Fruit fly (Drosophila melanogaster) whole organism, embryonic: ENCODE measurements around the gene Ns4.

Experiments used
- C15 ChIP-seq: fragments of 200-800 bp; sonication (Bioruptor generic); IDR thresholded peaks from 3 replicates; pipeline ENCODE4 v1.3.6; 2022; ENCODE audit warnings: missing biosample characterization, missing genetic modification characterization
- CG10979 ChIP-seq: fragments of 200-800 bp; sonication (Bioruptor generic); optimal IDR thresholded peaks from 2 replicates; lab custom pipeline; 2018; ENCODE audit warnings: missing biosample characterization, mild to moderate bottlenecking, missing genetic modification characterization, moderate library complexity
- CG11398 ChIP-seq: fragments of 200-800 bp; sonication (Bioruptor generic); optimal IDR thresholded peaks from 2 replicates; lab custom pipeline; 2016; ENCODE audit warnings: missing biosample characterization, missing genetic modification characterization
- CG11456 ChIP-seq: fragments of 200-800 bp; sonication (Bioruptor generic); IDR thresholded peaks from 3 replicates; pipeline ENCODE4 v1.3.6; 2022; ENCODE audit warnings: missing biosample characterization, missing genetic modification characterization
- CG11560 ChIP-seq: fragments of 200-800 bp; sonication (Bioruptor generic); IDR thresholded peaks from 3 replicates; pipeline ENCODE4 v1.3.6; 2022; ENCODE audit warnings: missing biosample characterization, missing genetic modification characterization
- CG11723 ChIP-seq: fragments of 200-800 bp; sonication (Bioruptor generic); optimal IDR thresholded peaks from 2 replicates; lab custom pipeline; 2017; ENCODE audit warnings: missing biosample characterization, mild to moderate bottlenecking, missing genetic modification characterization
- CG13424 ChIP-seq: fragments of 200-800 bp; sonication (Bioruptor generic); optimal IDR thresholded peaks from 2 replicates; lab custom pipeline; 2019; ENCODE audit warnings: missing biosample characterization, mild to moderate bottlenecking, missing genetic modification characterization, moderate library complexity
- CG17829 ChIP-seq: fragments of 200-800 bp; optimal IDR thresholded peaks from 2 replicates; lab custom pipeline; 2019; ENCODE audit warnings: missing biosample characterization, mild to moderate bottlenecking, missing genetic modification characterization, moderate library complexity
- CG17912 ChIP-seq: fragments of 200-800 bp; sonication (Bioruptor generic); optimal IDR thresholded peaks from 2 replicates; lab custom pipeline; 2018; ENCODE audit warnings: missing biosample characterization, mild to moderate bottlenecking, missing genetic modification characterization
- CG18476 ChIP-seq: fragments of 200-800 bp; sonication (Bioruptor generic); optimal IDR thresholded peaks from 2 replicates; lab custom pipeline; 2016; ENCODE audit warnings: missing biosample characterization, mild to moderate bottlenecking, missing genetic modification characterization
- CG2116 ChIP-seq: fragments of 200-800 bp; sonication (Bioruptor generic); optimal IDR thresholded peaks from 3 replicates; lab custom pipeline; 2018; ENCODE audit warnings: missing biosample characterization, mild to moderate bottlenecking, missing genetic modification characterization
- CG3163 ChIP-seq: fragments of 200-800 bp; sonication (Bioruptor generic); optimal IDR thresholded peaks from 3 replicates; lab custom pipeline; 2016; ENCODE audit warnings: missing biosample characterization, missing genetic modification characterization
- CG32532 ChIP-seq: fragments of 200-800 bp; sonication (Bioruptor generic); IDR thresholded peaks from 2 replicates; pipeline ENCODE4 v1.3.6; 2022; ENCODE audit warnings: missing biosample characterization, missing genetic modification characterization
- CG3281 ChIP-seq: fragments of 200-800 bp; sonication (Bioruptor generic); optimal IDR thresholded peaks from 3 replicates; lab custom pipeline; 2017; ENCODE audit warnings: missing biosample characterization, mild to moderate bottlenecking, missing genetic modification characterization
- CG33557 ChIP-seq: fragments of 200-800 bp; sonication (Bioruptor generic); optimal IDR thresholded peaks from 2 replicates; lab custom pipeline; 2019; ENCODE audit warnings: missing biosample characterization, mild to moderate bottlenecking, missing genetic modification characterization, moderate library complexity
- CG4360 ChIP-seq: fragments of 200-800 bp; sonication (Bioruptor generic); IDR thresholded peaks from 2 replicates; pipeline ENCODE4 v1.3.6; 2022; ENCODE audit warnings: missing biosample characterization, missing genetic modification characterization
- CG6791 ChIP-seq: fragments of 200-800 bp; sonication (Bioruptor generic); IDR thresholded peaks from 3 replicates; pipeline ENCODE4 v1.3.6; 2022; ENCODE audit warnings: missing biosample characterization, missing genetic modification characterization; ENCODE audit not compliant: partially characterized antibody
- CG8478 ChIP-seq: fragments of >200 bp; optimal IDR thresholded peaks from 2 replicates; lab custom pipeline; 2018
- CG8765 ChIP-seq: fragments of 200-800 bp; sonication (Bioruptor generic); IDR thresholded peaks from 2 replicates; pipeline ENCODE4 v1.3.6; 2022; ENCODE audit warnings: missing biosample characterization, missing genetic modification characterization
- CG9727 ChIP-seq: fragments of 200-800 bp; sonication (Bioruptor generic); optimal IDR thresholded peaks from 3 replicates; lab custom pipeline; 2017; ENCODE audit warnings: missing biosample characterization, mild to moderate bottlenecking, missing genetic modification characterization
- CG9876 ChIP-seq: fragments of 200-800 bp; sonication (Bioruptor generic); optimal IDR thresholded peaks from 2 replicates; lab custom pipeline; 2016; ENCODE audit warnings: missing biosample characterization, missing genetic modification characterization
- CoRest ChIP-seq: fragments of 200-800 bp; sonication (Bioruptor generic); optimal IDR thresholded peaks from 3 replicates; lab custom pipeline; 2018; ENCODE audit warnings: missing biosample characterization, mild to moderate bottlenecking, missing genetic modification characterization, moderate library complexity
- Dbx ChIP-seq: fragments of 200-800 bp; sonication (Bioruptor generic); IDR thresholded peaks from 3 replicates; pipeline ENCODE4 v1.3.6; 2022; ENCODE audit warnings: missing biosample characterization, missing genetic modification characterization
- Gsc ChIP-seq: fragments of 200-800 bp; sonication (Bioruptor generic); IDR thresholded peaks from 2 replicates; pipeline ENCODE4 v1.3.6; 2022; ENCODE audit warnings: missing biosample characterization, missing genetic modification characterization
- Hr51 ChIP-seq, 2 experiments: fragments of 200-800 bp; sonication (Bioruptor generic); optimal IDR thresholded peaks; 2 replicates in 1 of 2; 3 replicates in 1 of 2; lab custom pipeline; 2016 to 2018; ENCODE audit warnings: missing biosample characterization in 2 of 2, missing genetic modification characterization in 2 of 2, mild to moderate bottlenecking in 1 of 2, moderate library complexity in 1 of 2
- MBD-R2 ChIP-seq: fragments of 200-800 bp; sonication (Bioruptor generic); IDR thresholded peaks from 2 replicates; pipeline ENCODE4 v1.3.6; 2022; ENCODE audit warnings: missing biosample characterization, missing genetic modification characterization
- NfI ChIP-seq: fragments of 200-800 bp; sonication (Bioruptor generic); optimal IDR thresholded peaks from 3 replicates; lab custom pipeline; 2018; ENCODE audit warnings: missing biosample characterization, mild to moderate bottlenecking, missing genetic modification characterization, moderate library complexity
- Sox100B ChIP-seq: fragments of 200-800 bp; sonication (Bioruptor generic); optimal IDR thresholded peaks from 3 replicates; lab custom pipeline; 2018; ENCODE audit warnings: missing biosample characterization, mild to moderate bottlenecking, missing genetic modification characterization
- Sox102F ChIP-seq: fragments of 200-800 bp; sonication (Bioruptor generic); optimal IDR thresholded peaks from 2 replicates; lab custom pipeline; 2018; ENCODE audit warnings: missing biosample characterization, mild to moderate bottlenecking, missing genetic modification characterization, moderate library complexity
- Tbp ChIP-seq: fragments of >200 bp; optimal IDR thresholded peaks from 2 replicates; lab custom pipeline; 2018; ENCODE audit warnings: missing biosample characterization, missing genetic modification characterization
- Xrp1 ChIP-seq: fragments of 200-800 bp; sonication (Bioruptor generic); IDR thresholded peaks from 2 replicates; pipeline ENCODE4 v1.3.6; 2022; ENCODE audit warnings: missing biosample characterization, missing genetic modification characterization
- amos ChIP-seq: fragments of 200-800 bp; sonication (Bioruptor generic); IDR thresholded peaks from 2 replicates; pipeline ENCODE4 v1.3.6; 2022; ENCODE audit warnings: missing biosample characterization, missing genetic modification characterization; ENCODE audit not compliant: partially characterized antibody
- aop ChIP-seq: fragments of 200-800 bp; sonication (Bioruptor generic); IDR thresholded peaks from 2 replicates; pipeline ENCODE4 v1.3.6; 2022; ENCODE audit warnings: missing biosample characterization, missing genetic modification characterization
- dpn ChIP-seq, 2 experiments: fragments of 200-800 bp; sonication (Bioruptor generic); optimal IDR thresholded peaks; 3 replicates each; lab custom pipeline; 2016; ENCODE audit warnings: missing biosample characterization in 2 of 2, missing genetic modification characterization in 2 of 2
- hbn ChIP-seq: fragments of 200-800 bp; sonication (Bioruptor generic); IDR thresholded peaks from 2 replicates; pipeline ENCODE4 v1.3.6; 2022; ENCODE audit warnings: missing biosample characterization, missing genetic modification characterization; ENCODE audit not compliant: partially characterized antibody
- her ChIP-seq: fragments of 200-800 bp; sonication (Bioruptor generic); optimal IDR thresholded peaks from 2 replicates; lab custom pipeline; 2016; ENCODE audit warnings: missing biosample characterization, missing genetic modification characterization
- kah ChIP-seq: fragments of 200-800 bp; sonication (Bioruptor generic); optimal IDR thresholded peaks from 2 replicates; lab custom pipeline; 2018; ENCODE audit warnings: missing biosample characterization, mild to moderate bottlenecking, missing genetic modification characterization
- ken ChIP-seq: fragments of 200-800 bp; sonication (Bioruptor generic); IDR thresholded peaks from 3 replicates; pipeline ENCODE4 v1.3.6; 2022; ENCODE audit warnings: missing biosample characterization, missing genetic modification characterization
- nmo ChIP-seq: fragments of 200-800 bp; sonication (Bioruptor generic); optimal IDR thresholded peaks from 2 replicates; lab custom pipeline; 2018; ENCODE audit warnings: missing biosample characterization, mild to moderate bottlenecking, missing genetic modification characterization, moderate library complexity
- org-1 ChIP-seq: fragments of 200-800 bp; sonication (Bioruptor generic); optimal IDR thresholded peaks from 2 replicates; lab custom pipeline; 2017; ENCODE audit warnings: missing biosample characterization, missing genetic modification characterization
- otp ChIP-seq: fragments of 200-800 bp; sonication (Bioruptor generic); IDR thresholded peaks from 3 replicates; pipeline ENCODE4, ENCODE4 v1.3.6; 2022; ENCODE audit warnings: missing biosample characterization, missing genetic modification characterization
- pan ChIP-seq, 4 experiments: fragments of >200 bp in 3 of 4; fragments of 200-800 bp in 1 of 4; sonication (Bioruptor generic) in 1 of 4; optimal IDR thresholded peaks in 3 of 4; IDR thresholded peaks in 1 of 4; 2 replicates each; pipeline versions ENCODE4 v1.3.6 to Lab custom; 2017 to 2022; ENCODE audit warnings: missing biosample characterization in 2 of 4, missing genetic modification characterization in 2 of 4, mixed read lengths in 1 of 4
- pfk ChIP-seq: fragments of 200-800 bp; sonication (Bioruptor generic); optimal IDR thresholded peaks from 2 replicates; lab custom pipeline; 2018; ENCODE audit warnings: missing biosample characterization, mild to moderate bottlenecking, missing genetic modification characterization, moderate library complexity
- pros ChIP-seq: fragments of 200-800 bp; sonication (Bioruptor generic); optimal IDR thresholded peaks from 3 replicates; lab custom pipeline; 2019; ENCODE audit warnings: missing biosample characterization, mild to moderate bottlenecking, missing genetic modification characterization, moderate library complexity
- schlank ChIP-seq: fragments of 200-800 bp; sonication (Bioruptor generic); optimal IDR thresholded peaks from 2 replicates; lab custom pipeline; 2018; ENCODE audit warnings: missing biosample characterization, mild to moderate bottlenecking, missing genetic modification characterization
- sens-2 ChIP-seq: fragments of 200-800 bp; sonication (Bioruptor generic); IDR thresholded peaks from 2 replicates; pipeline ENCODE4 v1.3.6; 2022; ENCODE audit warnings: missing biosample characterization, missing genetic modification characterization
- sr ChIP-seq: fragments of 200-800 bp; sonication (Bioruptor generic); IDR thresholded peaks from 3 replicates; pipeline ENCODE4 v1.3.6; 2022; ENCODE audit warnings: missing biosample characterization, missing genetic modification characterization
- twi ChIP-seq: fragments of 200-800 bp; optimal IDR thresholded peaks from 2 replicates; lab custom pipeline; 2019; ENCODE audit warnings: missing biosample characterization, mild to moderate bottlenecking, missing genetic modification characterization, moderate library complexity
- tx ChIP-seq: fragments of 200-800 bp; sonication (Bioruptor generic); optimal IDR thresholded peaks from 2 replicates; lab custom pipeline; 2016; ENCODE audit warnings: missing biosample characterization, missing genetic modification characterization
- yki ChIP-seq: fragments of >200 bp; optimal IDR thresholded peaks from 3 replicates; lab custom pipeline; 2018

Gene Ns4

DNA sequence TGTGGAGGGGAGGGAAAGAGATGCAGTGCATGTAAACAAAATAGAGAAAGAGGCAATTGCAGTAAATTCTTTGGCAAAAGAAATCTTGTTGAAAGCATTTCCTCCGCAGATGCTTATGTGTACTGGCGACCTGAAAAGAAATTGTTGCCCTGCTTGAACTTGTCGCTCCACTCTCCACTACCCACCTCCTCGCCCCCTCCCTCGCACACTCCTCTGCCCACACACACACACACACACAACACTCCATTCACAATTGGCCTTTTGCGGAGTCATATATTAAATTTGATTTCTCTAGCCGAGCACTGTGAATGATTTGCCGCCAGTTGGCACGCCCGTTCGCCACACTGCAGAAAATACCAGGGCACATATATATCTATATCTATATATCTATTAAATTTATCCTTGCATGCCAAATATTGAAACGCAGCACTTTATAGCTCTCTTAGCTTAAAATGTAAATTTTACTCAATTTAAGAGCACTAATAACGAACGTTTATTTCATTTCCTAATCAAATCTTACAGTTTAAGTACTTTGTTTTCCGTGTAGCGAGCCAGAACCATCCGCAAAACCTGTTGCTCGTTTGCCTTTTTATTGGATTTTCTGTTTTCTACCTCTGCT, 6.7 kb downstream of the Ns4 start (continued):
- TF ChIP-seq Hr51 (GFP tag; optimal IDR thresholded peaks at IDR 0.05; lab: Kevin White, UChicago) (peak; percentile 41 to 60), CG3163 (GFP tag; lab: Kevin White, UChicago) (no peak), CG9876 (GFP tag; lab: Kevin White, UChicago) (no peak), aop (no peak), ken (GFP tag; lab: Robert Waterston, UW) (peak; percentile 49; the same call in 1 of the 3 replicates), schlank (tag; lab: Kevin White, UChicago) (peak; percentile 46), CG11398 (GFP tag; lab: Kevin White, UChicago) (no peak), Xrp1 (peak; percentile 71), CG11456 (GFP tag; lab: Robert Waterston, UW) (peak; percentile 82), CG17829 (tag; lab: Kevin White, UChicago) (peak; percentile 72), CG11723 (GFP tag; lab: Kevin White, UChicago) (no peak), otp (GFP tag; lab: Robert Waterston, UW) (peak; percentile 23; the same call in 2 of the 3 replicates), CG33557 (GFP tag; lab: Kevin White, UChicago) (no peak), C15 (GFP tag; lab: Robert Waterston, UW) (peak; percentile 62; the same call in 2 of the 3 replicates), dpn (GFP tag; optimal IDR thresholded peaks at IDR 0.05; lab: Kevin White, UChicago) (peak; percentile 56 to 59), org-1 (GFP tag; lab: Kevin White, UChicago) (peak; percentile 32), CG3281 (GFP tag; lab: Kevin White, UChicago) (peak; percentile 91), MBD-R2 (peak; percentile 69), CG4360 (GFP tag; lab: Robert Waterston, UW) (no peak), CG13424 (peak; percentile 54), Gsc (no peak), Sox100B (peak; percentile 50), pros (GFP tag; lab: Kevin White, UChicago) (no peak), hbn (GFP tag; lab: Robert Waterston, UW) (no peak), sens-2 (GFP tag; lab: Robert Waterston, UW) (peak; percentile 35; the same call in 1 of the 2 replicates), pan (optimal IDR thresholded peaks at IDR 0.05; lab: Kevin White, UChicago) (no peak), pan (GFP tag; optimal IDR thresholded peaks at IDR 0.05 in 1 of 2, IDR thresholded peaks at IDR 0.05 in 1 of 2) (peak in 1 of 2 experiments; percentile 74), kah (GFP tag; lab: Kevin White, UChicago) (peak; percentile 49), nmo (GFP tag; lab: Kevin White, UChicago) (peak; percentile 30), yki (lab: Kevin White, UChicago) (no peak), CG11560 (tag; lab: Robert Waterston, UW) (peak; percentile 59; the same call in 1 of the 3 replicates), CG2116 (GFP tag; lab: Kevin White, UChicago) (no peak), tx (GFP tag; lab: Kevin White, UChicago) (peak; percentile 30), Dbx (peak; percentile 93), CG8478 (lab: Kevin White, UChicago) (no peak), amos (GFP tag; lab: Robert Waterston, UW) (no peak), Sox102F (GFP tag; lab: Kevin White, UChicago) (peak; percentile 55), pfk (no peak), CG9727 (GFP tag; lab: Kevin White, UChicago) (peak; percentile 66), her (GFP tag; lab: Kevin White, UChicago) (peak; percentile 15), sr (GFP tag; lab: Robert Waterston, UW) (peak; percentile 66; the same call in 2 of the 3 replicates), NfI (GFP tag; lab: Kevin White, UChicago) (peak; percentile 67), CG8765 (GFP tag; lab: Robert Waterston, UW) (peak; percentile 60; the same call in 1 of the 2 replicates), Tbp (GFP tag; lab: Kevin White, UChicago) (no peak), CG17912 (no peak), CG10979 (peak; percentile 68), twi (peak; percentile 1), CG6791 (GFP tag; lab: Robert Waterston, UW) (no peak), CoRest (tag; lab: Kevin White, UChicago) (peak; percentile 60), CG18476 (peak; percentile 45), CG32532 (GFP tag; lab: Robert Waterston, UW) (peak; percentile 90)
